Worm (Caenorhabditis elegans) whole organism, L4/young adult: ENCODE data around the gene cyp-43A1.

ENCODE experiments used
- W03F9.2 ChIP-seq: fragments of 150-350 bp; optimal IDR thresholded peaks from 2 replicates; lab custom pipeline; 2014; ENCODE audit warnings: missing biosample characterization, missing genetic modification characterization
- dao-5 ChIP-seq: sonication (generic microtip); optimal IDR thresholded peaks from 2 replicates; lab custom pipeline; 2016; ENCODE audit warnings: missing genotype, missing genetic modification characterization, moderate library complexity, missing compliant biosample characterization
- him-1 ChIP-seq: sonication (generic microtip); optimal IDR thresholded peaks from 2 replicates; lab custom pipeline; 2016; ENCODE audit warnings: missing genotype, missing genetic modification reagents, missing genetic modification characterization, missing compliant biosample characterization

ce11 chrX:5695416-5695815, 18.9 kb upstream of the cyp-43A1 start:
- no peak for TF ChIP-seq W03F9.2
- no peak for TF ChIP-seq dao-5 (tag; lab: Kevin White, UChicago)
- TF ChIP-seq him-1 (tag; lab: Kevin White, UChicago): no peak
